Worm (Caenorhabditis elegans) whole organism, early embryonic: ENCODE results near the gene cey-1.

ENCODE experiments used
- B0310.2 ChIP-seq: sonication (generic microtip); optimal IDR thresholded peaks from 2 replicates; lab custom pipeline; 2016; ENCODE audit warnings: mild to moderate bottlenecking, missing genetic modification characterization, missing compliant biosample characterization
- F13C5.2 ChIP-seq: sonication (generic microtip); optimal IDR thresholded peaks from 2 replicates; lab custom pipeline; 2017; ENCODE audit warnings: mild to moderate bottlenecking, missing genetic modification characterization, inconsistent platforms, missing compliant biosample characterization
- aly-1 ChIP-seq: sonication (generic microtip); optimal IDR thresholded peaks from 2 replicates; lab custom pipeline; 2016; ENCODE audit warnings: missing genetic modification characterization, missing compliant biosample characterization
- ama-1 ChIP-seq: fragments of 150-350 bp; optimal IDR thresholded peaks from 2 replicates; lab custom pipeline; 2014
- ceh-13 ChIP-seq: fragments of 200-800 bp; sonication (Bioruptor generic); optimal IDR thresholded peaks from 2 replicates; lab custom pipeline; 2018; ENCODE audit warnings: mild to moderate bottlenecking, missing genetic modification characterization, missing compliant biosample characterization
- ceh-36 ChIP-seq: sonication (generic microtip); optimal IDR thresholded peaks from 2 replicates; lab custom pipeline; 2016; ENCODE audit warnings: missing genetic modification characterization, inconsistent platforms, missing compliant biosample characterization
- ets-7 ChIP-seq: sonication (generic microtip); optimal IDR thresholded peaks from 2 replicates; lab custom pipeline; 2016; ENCODE audit warnings: missing genotype, missing genetic modification characterization, missing compliant biosample characterization
- flt-1 ChIP-seq: fragments of 200-800 bp; sonication (Bioruptor generic); IDR thresholded peaks from 2 replicates; pipeline ENCODE4 v1.3.6; 2022; ENCODE audit warnings: missing genetic modification characterization, missing compliant biosample characterization
- hmbx-1 ChIP-seq: sonication (generic microtip); optimal IDR thresholded peaks from 2 replicates; lab custom pipeline; 2016; ENCODE audit warnings: mild to moderate bottlenecking, missing genetic modification characterization, missing compliant biosample characterization
- hmg-4 ChIP-seq: fragments of 200-800 bp; sonication (Bioruptor generic); optimal IDR thresholded peaks from 2 replicates; lab custom pipeline; 2018; ENCODE audit warnings: mild to moderate bottlenecking, missing genetic modification characterization, missing compliant biosample characterization
- hnd-1 ChIP-seq: sonication (generic microtip); optimal IDR thresholded peaks from 2 replicates; lab custom pipeline; 2016; ENCODE audit warnings: missing genetic modification characterization, missing compliant biosample characterization
- pes-1 ChIP-seq: fragments of 200-800 bp; sonication (Bioruptor generic); IDR thresholded peaks from 2 replicates; pipeline ENCODE4 v1.3.6; 2022; ENCODE audit warnings: missing genetic modification reagents, missing genetic modification characterization, missing compliant biosample characterization
- scrt-1 ChIP-seq: fragments of 200-800 bp; sonication (Bioruptor generic); IDR thresholded peaks from 2 replicates; pipeline ENCODE4 v1.3.6; 2022; ENCODE audit warnings: missing genetic modification characterization, missing compliant biosample characterization
- sea-1 ChIP-seq: fragments of 200-800 bp; sonication (Bioruptor generic); conservative IDR thresholded peaks from 2 replicates; pipeline ENCODE4 v1.3.6; 2022; ENCODE audit warnings: missing genetic modification characterization, missing compliant biosample characterization
- tbx-11 ChIP-seq: fragments of 200-800 bp; sonication (Bioruptor generic); IDR thresholded peaks from 2 replicates; pipeline ENCODE4 v1.3.6; 2022; ENCODE audit warnings: missing genetic modification characterization, missing compliant biosample characterization
- tbx-37 ChIP-seq: fragments of 200-800 bp; sonication (Bioruptor generic); conservative IDR thresholded peaks from 2 replicates; pipeline ENCODE4 v1.3.6; 2022; ENCODE audit warnings: missing genetic modification reagents, missing genetic modification characterization, missing compliant biosample characterization
- tra-4 ChIP-seq: sonication (generic microtip); optimal IDR thresholded peaks from 2 replicates; lab custom pipeline; 2017; ENCODE audit warnings: missing genetic modification characterization, missing compliant biosample characterization

The cey-1 gene

DNA sequence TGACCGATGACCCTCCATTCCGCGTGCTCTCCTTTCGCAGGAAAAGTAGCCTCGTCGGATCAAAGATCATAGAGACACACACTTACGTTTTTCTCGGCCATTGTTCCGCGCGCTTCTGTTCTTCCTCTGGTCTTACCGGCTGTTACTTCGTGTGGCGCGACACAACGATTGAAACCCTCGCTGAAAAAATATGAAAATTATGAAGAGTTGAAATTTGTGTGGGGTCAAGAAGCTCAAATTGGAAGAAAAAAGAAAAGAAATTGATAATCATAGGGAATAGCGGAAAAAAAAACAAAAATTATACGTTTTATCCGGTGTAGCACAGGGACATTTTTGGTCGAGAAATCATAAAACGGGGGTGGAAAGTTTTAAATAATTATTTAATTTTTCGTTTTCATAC, at the start of gene cey-1:
Gene cey-1, minus strand, starts transcription at position 180 of the 400 bp plus-strand sequence.
- TF ChIP-seq hnd-1, result no peak
- TF ChIP-seq tbx-11 (GFP tag; lab: Robert Waterston, UW), result no peak
- no peak for TF ChIP-seq F13C5.2 (tag; lab: Kevin White, UChicago)
- no peak for TF ChIP-seq aly-1 (tag; lab: Kevin White, UChicago)
- TF ChIP-seq scrt-1 (GFP tag; lab: Robert Waterston, UW), result no peak
- no peak for TF ChIP-seq ets-7 (tag; lab: Kevin White, UChicago)
- no peak for TF ChIP-seq pes-1 (GFP tag; lab: Robert Waterston, UW)
- no peak for TF ChIP-seq tbx-37 (GFP tag; lab: Robert Waterston, UW)
- no peak for TF ChIP-seq ceh-36 (tag; lab: Kevin White, UChicago)
- TF ChIP-seq flt-1, result no peak
- TF ChIP-seq ceh-13 (GFP tag; lab: Kevin White, UChicago), result no peak
- no peak for TF ChIP-seq hmbx-1 (tag; lab: Kevin White, UChicago)
- TF ChIP-seq B0310.2 (tag; lab: Kevin White, UChicago), result no peak

DNA sequence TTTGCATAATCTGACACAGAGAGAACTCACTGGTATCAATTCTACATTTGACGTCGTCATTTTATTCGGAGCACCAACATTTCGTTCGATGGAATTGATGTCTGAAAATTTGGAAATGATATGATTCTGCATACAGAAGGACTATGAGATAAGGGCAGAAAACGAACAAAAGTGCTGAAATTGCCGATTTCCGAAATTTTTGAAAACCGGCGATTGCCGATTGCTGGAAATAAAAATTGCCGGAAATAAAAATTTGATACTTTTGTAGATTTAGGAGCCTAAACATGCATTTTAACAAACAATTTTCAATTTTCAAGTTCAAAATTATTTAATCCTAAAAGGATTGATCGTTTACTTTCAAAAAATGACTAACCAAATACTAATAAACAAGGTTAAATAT, 48.4 kb upstream of the cey-1 start, which contains the start of gene unc-53:
Gene unc-53, minus strand, starts transcription at position 101 of the 400 bp plus-strand sequence.
- no peak for TF ChIP-seq tbx-37 (GFP tag; lab: Robert Waterston, UW)
- no peak for TF ChIP-seq B0310.2 (tag; lab: Kevin White, UChicago)
- TF ChIP-seq ceh-36 (tag; lab: Kevin White, UChicago), result no peak
- TF ChIP-seq F13C5.2 (tag; lab: Kevin White, UChicago), result no peak
- no peak for TF ChIP-seq flt-1
- no peak for TF ChIP-seq scrt-1 (GFP tag; lab: Robert Waterston, UW)
- no peak for TF ChIP-seq ceh-13 (GFP tag; lab: Kevin White, UChicago)
- TF ChIP-seq ama-1 (lab: Kevin White, UChicago), result no peak
- TF ChIP-seq pes-1 (GFP tag; lab: Robert Waterston, UW), result no peak
- TF ChIP-seq sea-1 (GFP tag; lab: Robert Waterston, UW), result no peak
- TF ChIP-seq hmg-4 (GFP tag; lab: Kevin White, UChicago), result no peak
- TF ChIP-seq tra-4 (tag; lab: Kevin White, UChicago), result no peak
- TF ChIP-seq tbx-11 (GFP tag; lab: Robert Waterston, UW), result no peak

DNA sequence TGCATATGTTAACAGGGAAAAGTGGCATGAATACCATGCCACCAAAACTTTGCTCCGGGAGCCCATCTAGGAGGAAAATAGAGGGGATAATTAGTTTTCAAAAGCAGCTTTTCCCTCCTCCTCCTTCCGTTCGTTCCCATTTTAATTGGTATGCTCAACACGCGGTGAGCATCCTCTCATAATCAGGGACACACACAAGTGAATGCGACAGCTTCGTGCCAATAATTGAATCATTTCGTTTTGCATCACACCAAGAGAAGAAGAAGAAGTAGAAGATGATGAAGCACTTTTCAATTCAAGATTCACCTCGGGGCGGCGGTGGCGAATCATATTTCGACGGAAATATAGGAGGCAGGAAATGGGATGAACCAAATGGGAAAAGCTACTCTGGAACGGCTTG, 47.1 kb upstream of the cey-1 start:
- TF ChIP-seq scrt-1 (GFP tag; lab: Robert Waterston, UW) (0 out of 2 replicates have a peak, but pooled peaks have one; percentile 18), hmbx-1 (tag; lab: Kevin White, UChicago) (no peak), ceh-36 (tag; lab: Kevin White, UChicago) (no peak)

DNA sequence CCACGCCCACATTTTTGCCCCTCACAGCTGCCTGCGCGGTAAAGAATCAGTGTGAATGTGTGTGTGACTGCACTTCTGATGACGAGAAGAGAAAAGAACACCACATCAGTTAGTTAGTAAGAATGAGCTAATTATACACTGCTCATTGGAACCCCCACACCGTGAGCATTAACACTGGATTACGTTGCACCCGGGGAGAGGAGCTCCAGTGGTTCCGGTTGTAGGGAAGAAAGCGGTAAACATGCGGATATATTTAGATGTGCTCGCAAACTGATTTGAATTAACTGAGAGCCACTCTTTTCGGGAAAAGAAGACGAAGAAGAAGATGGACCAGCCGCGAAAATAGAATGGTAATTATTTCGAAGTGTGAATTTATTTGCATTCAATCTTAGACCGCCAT, 45.8 kb upstream of the cey-1 start:
- TF ChIP-seq B0310.2 (tag; lab: Kevin White, UChicago) (no peak), hmg-4 (GFP tag; lab: Kevin White, UChicago) (no peak), tbx-11 (GFP tag; lab: Robert Waterston, UW) (no peak), scrt-1 (GFP tag; lab: Robert Waterston, UW) (no peak), pes-1 (GFP tag; lab: Robert Waterston, UW) (no peak), F13C5.2 (tag; lab: Kevin White, UChicago) (no peak), tbx-37 (GFP tag; lab: Robert Waterston, UW) (no peak), aly-1 (tag; lab: Kevin White, UChicago) (no peak)

DNA sequence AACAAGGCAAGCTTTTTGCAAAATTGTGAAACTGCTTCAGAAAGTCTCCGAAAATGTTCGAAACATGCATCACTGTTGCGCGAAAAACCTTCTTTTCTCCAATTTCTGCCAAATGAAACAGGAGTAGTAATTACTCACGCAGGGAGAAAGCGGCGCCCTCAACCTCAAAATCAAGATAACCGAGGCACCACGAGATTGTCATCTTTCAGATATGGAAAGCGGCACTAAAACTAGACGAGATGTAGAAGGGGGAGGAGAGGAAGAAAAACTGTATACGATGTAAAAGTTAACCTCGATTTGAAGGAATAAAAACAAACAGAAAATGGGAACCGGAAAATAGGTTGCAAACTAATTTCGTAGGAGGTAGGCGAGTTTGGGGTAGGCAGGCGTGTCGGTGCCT, 35.5 kb upstream of the cey-1 start:
- TF ChIP-seq tra-4 (tag; lab: Kevin White, UChicago), result no peak
- TF ChIP-seq F13C5.2 (tag; lab: Kevin White, UChicago), result no peak
- no peak for TF ChIP-seq ama-1 (lab: Kevin White, UChicago)
- no peak for TF ChIP-seq tbx-11 (GFP tag; lab: Robert Waterston, UW)
- no peak for TF ChIP-seq hmg-4 (GFP tag; lab: Kevin White, UChicago)
- no peak for TF ChIP-seq ets-7 (tag; lab: Kevin White, UChicago)
- TF ChIP-seq pes-1 (GFP tag; lab: Robert Waterston, UW), result no peak
- TF ChIP-seq ceh-36 (tag; lab: Kevin White, UChicago), result no peak
- no peak for TF ChIP-seq B0310.2 (tag; lab: Kevin White, UChicago)
- no peak for TF ChIP-seq hnd-1
- no peak for TF ChIP-seq sea-1 (GFP tag; lab: Robert Waterston, UW)
- TF ChIP-seq aly-1 (tag; lab: Kevin White, UChicago), result no peak
- no peak for TF ChIP-seq scrt-1 (GFP tag; lab: Robert Waterston, UW)

DNA sequence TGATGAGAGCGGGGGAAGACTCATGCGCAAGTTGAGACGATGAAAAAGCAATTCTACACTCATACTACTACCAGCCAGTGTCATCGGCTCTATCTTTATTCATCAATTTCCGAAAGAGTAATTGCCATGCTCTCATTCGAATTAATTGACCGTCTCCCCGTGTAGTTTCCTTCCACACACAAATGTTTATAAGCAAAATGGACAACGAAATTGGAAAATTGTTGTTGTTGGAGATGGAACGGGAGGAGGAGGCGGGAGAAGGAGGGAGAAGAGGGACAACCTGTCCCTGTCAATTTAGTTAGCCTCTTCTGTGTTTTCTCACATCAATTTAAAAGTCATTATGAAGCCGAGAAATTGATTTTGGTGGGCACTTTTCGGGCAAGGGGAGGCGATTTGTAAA, 31.6 kb upstream of the cey-1 start:
- TF ChIP-seq B0310.2 (tag; lab: Kevin White, UChicago) (no peak), scrt-1 (GFP tag; lab: Robert Waterston, UW) (no peak), F13C5.2 (tag; lab: Kevin White, UChicago) (no peak), hmbx-1 (tag; lab: Kevin White, UChicago) (no peak), ceh-13 (GFP tag; lab: Kevin White, UChicago) (no peak), tbx-37 (GFP tag; lab: Robert Waterston, UW) (no peak), tbx-11 (GFP tag; lab: Robert Waterston, UW) (no peak), hmg-4 (GFP tag; lab: Kevin White, UChicago) (no peak)

DNA sequence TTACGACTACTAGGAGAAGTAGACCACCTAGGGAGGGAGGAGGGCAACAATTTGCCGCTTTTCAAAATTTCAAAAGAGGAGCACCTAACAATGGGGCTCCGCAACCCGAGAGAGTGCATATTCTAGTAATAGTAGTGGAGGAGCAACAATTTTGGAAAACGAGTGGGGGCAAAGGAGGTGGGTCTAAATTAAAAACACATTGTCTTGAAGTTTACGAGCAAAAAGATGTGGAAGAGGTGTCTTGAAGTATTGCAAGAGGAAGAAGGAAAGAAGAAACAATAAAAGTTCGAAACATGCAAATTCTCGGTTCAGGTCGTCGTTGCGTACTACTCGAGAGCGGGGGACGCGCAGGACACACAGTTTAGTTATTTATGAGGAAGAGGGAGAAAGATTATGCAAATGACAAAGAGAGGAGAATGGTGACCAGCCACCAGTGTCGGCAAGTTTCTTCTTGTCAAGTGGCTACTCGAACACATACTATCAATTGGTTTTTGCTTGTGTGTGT, 23.2 kb upstream of the cey-1 start:
- TF ChIP-seq aly-1 (tag; lab: Kevin White, UChicago) (no peak), scrt-1 (GFP tag; lab: Robert Waterston, UW) (no peak)

DNA sequence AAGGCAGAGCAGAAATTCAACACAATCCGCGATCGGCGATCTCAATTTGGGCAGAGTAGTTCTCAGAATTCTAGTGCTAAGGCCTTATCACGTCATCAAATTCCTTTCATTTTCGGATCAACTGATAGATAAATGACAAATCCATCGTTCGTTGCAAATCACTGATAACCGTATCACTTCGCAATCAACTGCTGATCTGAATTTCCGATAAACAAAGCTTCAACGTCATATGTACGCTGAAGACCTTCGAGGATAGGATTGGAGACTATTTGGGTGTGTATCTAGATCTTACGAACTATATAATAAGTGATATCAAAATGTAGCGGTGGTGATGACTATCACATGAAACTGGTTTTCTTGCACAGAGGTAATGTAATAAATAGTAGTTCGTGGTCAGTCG, 16.2 kb upstream of the cey-1 start:
- TF ChIP-seq hmbx-1 (tag; lab: Kevin White, UChicago), result no peak
- TF ChIP-seq aly-1 (tag; lab: Kevin White, UChicago), result no peak
- TF ChIP-seq tbx-11 (GFP tag; lab: Robert Waterston, UW), result no peak
- no peak for TF ChIP-seq ama-1 (lab: Kevin White, UChicago)
- TF ChIP-seq tbx-37 (GFP tag; lab: Robert Waterston, UW), result no peak
- TF ChIP-seq F13C5.2 (tag; lab: Kevin White, UChicago), result no peak
- no peak for TF ChIP-seq tra-4 (tag; lab: Kevin White, UChicago)
- no peak for TF ChIP-seq pes-1 (GFP tag; lab: Robert Waterston, UW)
- TF ChIP-seq ceh-13 (GFP tag; lab: Kevin White, UChicago), result no peak
- no peak for TF ChIP-seq hmg-4 (GFP tag; lab: Kevin White, UChicago)
- no peak for TF ChIP-seq scrt-1 (GFP tag; lab: Robert Waterston, UW)
